Fruit fly (Drosophila melanogaster) whole organism, wandering third instar larva: Measurements from ENCODE around the gene Sh3beta.

Experiments used
- Hnf4 ChIP-seq: fragments of 200-800 bp; sonication (Bioruptor generic); optimal IDR thresholded peaks from 2 replicates; lab custom pipeline; 2016; ENCODE audit warnings: missing biosample characterization, mild to moderate bottlenecking, missing genetic modification characterization
- Myc ChIP-seq: fragments of >200 bp; optimal IDR thresholded peaks from 2 replicates; lab custom pipeline; 2017
- Rel ChIP-seq, 2 experiments: fragments of 200-800 bp; sonication (Bioruptor generic) in 1 of 2; optimal IDR thresholded peaks; 2 replicates in 1 of 2; 3 replicates in 1 of 2; lab custom pipeline; 2016 to 2019; ENCODE audit warnings: mild to moderate bottlenecking in 2 of 2, missing biosample characterization in 2 of 2, missing genetic modification characterization in 2 of 2, moderate library complexity in 1 of 2
- br ChIP-seq: fragments of 200-800 bp; sonication (Bioruptor generic); optimal IDR thresholded peaks from 2 replicates; lab custom pipeline; 2016; ENCODE audit warnings: missing biosample characterization, missing genetic modification characterization
- foxo ChIP-seq, 2 experiments: fragments of 200-800 bp; sonication (Bioruptor generic); optimal IDR thresholded peaks; 2 replicates in 1 of 2; 3 replicates in 1 of 2; lab custom pipeline; 2016 to 2017; ENCODE audit warnings: missing biosample characterization in 2 of 2, missing genetic modification characterization in 2 of 2
- psq ChIP-seq: fragments of 200-800 bp; sonication (Bioruptor generic); optimal IDR thresholded peaks from 3 replicates; lab custom pipeline; 2017; ENCODE audit warnings: missing biosample characterization, mild to moderate bottlenecking, missing genetic modification characterization, moderate library complexity
- sage ChIP-seq: fragments of 200-800 bp; sonication (Bioruptor generic); optimal IDR thresholded peaks from 2 replicates; lab custom pipeline; 2016; ENCODE audit warnings: missing biosample characterization, mild to moderate bottlenecking, missing genetic modification characterization

DNA sequence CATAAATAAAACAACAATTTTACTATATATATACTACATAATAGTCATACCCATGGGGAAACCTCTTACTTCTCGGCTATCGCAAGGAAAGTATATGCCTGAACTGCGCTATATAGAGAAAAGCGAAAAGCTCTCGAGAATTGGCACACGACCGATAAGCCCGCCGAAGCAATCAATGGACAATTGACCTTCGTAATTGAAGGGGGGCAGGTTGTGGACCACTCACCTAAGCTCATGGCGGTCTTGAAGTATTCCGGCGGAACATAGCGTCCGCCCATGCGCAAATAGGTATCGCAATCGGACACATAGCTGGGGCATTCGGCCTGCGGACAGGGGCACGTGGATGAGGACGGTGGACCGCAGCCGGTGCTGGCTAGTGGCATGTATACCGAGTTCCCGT, 11.3 kb upstream of the Sh3beta start:
- TF ChIP-seq br (GFP tag; lab: Kevin White, UChicago) (no peak), psq (no peak), sage (GFP tag; lab: Kevin White, UChicago) (no peak), Hnf4 (GFP tag; lab: Kevin White, UChicago) (no peak), Myc (lab: Kevin White, UChicago) (no peak), foxo (GFP tag; optimal IDR thresholded peaks at IDR 0.05; lab: Kevin White, UChicago) (no peak), Rel (GFP tag; optimal IDR thresholded peaks at IDR 0.05; lab: Kevin White, UChicago) (no peak), Rel (tag; optimal IDR thresholded peaks at IDR 0.05; lab: Kevin White, UChicago) (no peak)
